Fruit fly (Drosophila melanogaster) whole organism, embryonic: ENCODE measurements around the gene CG32301.

ENCODE experiments used
- CG10274 ChIP-seq: fragments of 200-800 bp; sonication (Bioruptor generic); optimal IDR thresholded peaks from 3 replicates; lab custom pipeline; 2017; ENCODE audit warnings: missing biosample characterization, mild to moderate bottlenecking, missing genetic modification characterization
- CG12299 ChIP-seq: fragments of 200-800 bp; sonication (Bioruptor generic); optimal IDR thresholded peaks from 2 replicates; lab custom pipeline; 2018; ENCODE audit warnings: missing biosample characterization, mild to moderate bottlenecking, missing genetic modification characterization
- CG12659 ChIP-seq: fragments of 200-800 bp; sonication (Bioruptor generic); optimal IDR thresholded peaks from 3 replicates; lab custom pipeline; 2017; ENCODE audit warnings: mild to moderate bottlenecking, missing biosample characterization, missing genetic modification reagents, missing genetic modification characterization
- CG12942 ChIP-seq: fragments of 200-800 bp; sonication (Bioruptor generic); optimal IDR thresholded peaks from 3 replicates; lab custom pipeline; 2016; ENCODE audit warnings: missing biosample characterization, missing genetic modification characterization
- CG13296 ChIP-seq: fragments of 200-800 bp; sonication (Bioruptor generic); optimal IDR thresholded peaks from 3 replicates; lab custom pipeline; 2018; ENCODE audit warnings: missing biosample characterization, mild to moderate bottlenecking, missing genetic modification characterization
- CG14014 ChIP-seq: fragments of 200-800 bp; sonication (Bioruptor generic); IDR thresholded peaks from 2 replicates; pipeline ENCODE4 v1.3.6; 2022; ENCODE audit warnings: missing biosample characterization, missing genetic modification characterization
- CG1647 ChIP-seq: fragments of 200-800 bp; sonication (Bioruptor generic); optimal IDR thresholded peaks from 3 replicates; lab custom pipeline; 2016; ENCODE audit warnings: missing biosample characterization, missing genetic modification characterization
- CG16863 ChIP-seq: fragments of 200-800 bp; sonication (Bioruptor generic); optimal IDR thresholded peaks from 3 replicates; lab custom pipeline; 2016; ENCODE audit warnings: missing biosample characterization, missing genetic modification characterization
- CG17802 ChIP-seq: fragments of 200-800 bp; sonication (Bioruptor generic); optimal IDR thresholded peaks from 2 replicates; lab custom pipeline; 2018; ENCODE audit warnings: missing biosample characterization, mild to moderate bottlenecking, missing genetic modification characterization, moderate library complexity
- CG30431 ChIP-seq: fragments of 200-800 bp; sonication (Bioruptor generic); optimal IDR thresholded peaks from 2 replicates; lab custom pipeline; 2017; ENCODE audit warnings: missing biosample characterization, missing genetic modification characterization
- CG31441 ChIP-seq: fragments of 200-800 bp; sonication (Bioruptor generic); IDR thresholded peaks from 2 replicates; pipeline ENCODE4 v1.3.6; 2022; ENCODE audit warnings: missing biosample characterization, missing genetic modification characterization
- CG34376 ChIP-seq: fragments of 200-800 bp; sonication (Bioruptor generic); optimal IDR thresholded peaks from 2 replicates; lab custom pipeline; 2018; ENCODE audit warnings: missing biosample characterization, mild to moderate bottlenecking, missing genetic modification characterization
- CG4404 ChIP-seq: fragments of 200-800 bp; sonication (Bioruptor generic); IDR thresholded peaks from 2 replicates; pipeline ENCODE4 v1.3.6; 2022; ENCODE audit warnings: missing biosample characterization, missing genetic modification characterization
- CG4730 ChIP-seq: fragments of 200-800 bp; sonication (Bioruptor generic); IDR thresholded peaks from 2 replicates; pipeline ENCODE4 v1.3.6; 2022; ENCODE audit warnings: missing biosample characterization, missing genetic modification characterization
- CG6791 ChIP-seq: fragments of 200-800 bp; sonication (Bioruptor generic); IDR thresholded peaks from 3 replicates; pipeline ENCODE4 v1.3.6; 2022; ENCODE audit warnings: missing biosample characterization, missing genetic modification characterization; ENCODE audit not compliant: partially characterized antibody
- CG7556 ChIP-seq: fragments of 200-800 bp; sonication (Bioruptor generic); optimal IDR thresholded peaks from 2 replicates; lab custom pipeline; 2017; ENCODE audit warnings: missing biosample characterization, mild to moderate bottlenecking, missing genetic modification characterization
- CG9797 ChIP-seq: fragments of 200-800 bp; sonication (Bioruptor generic); optimal IDR thresholded peaks from 3 replicates; lab custom pipeline; 2018; ENCODE audit warnings: missing biosample characterization, mild to moderate bottlenecking, missing genetic modification characterization
- CTCF ChIP-seq: fragments of 200-800 bp; sonication (Bioruptor generic); optimal IDR thresholded peaks from 2 replicates; lab custom pipeline; 2017; ENCODE audit warnings: missing biosample characterization, mild to moderate bottlenecking, missing genetic modification characterization, moderate library complexity
- ERR ChIP-seq: fragments of 200-800 bp; sonication (Bioruptor generic); optimal IDR thresholded peaks from 2 replicates; lab custom pipeline; 2016; ENCODE audit warnings: missing biosample characterization, missing genetic modification characterization
- Fer3 ChIP-seq: fragments of 200-800 bp; sonication (Bioruptor generic); optimal IDR thresholded peaks from 2 replicates; lab custom pipeline; 2018; ENCODE audit warnings: missing biosample characterization, mild to moderate bottlenecking, missing genetic modification characterization, moderate library complexity
- GATAe ChIP-seq: fragments of 200-800 bp; sonication (Bioruptor generic); conservative IDR thresholded peaks from 2 replicates; pipeline ENCODE4 v1.3.6; 2022; ENCODE audit warnings: missing biosample characterization, missing genetic modification characterization
- HHEX ChIP-seq: fragments of 200-800 bp; sonication (Bioruptor generic); optimal IDR thresholded peaks from 3 replicates; lab custom pipeline; 2017; ENCODE audit warnings: missing biosample characterization, mild to moderate bottlenecking, missing genetic modification characterization, missing genetic modification reagents
- HmgD ChIP-seq: fragments of 200-800 bp; sonication (Bioruptor generic); optimal IDR thresholded peaks from 3 replicates; lab custom pipeline; 2016; ENCODE audit warnings: missing biosample characterization, missing genetic modification characterization
- Lim3 ChIP-seq: fragments of 200-800 bp; sonication (Bioruptor generic); IDR thresholded peaks from 2 replicates; pipeline ENCODE4 v1.3.6; 2022; ENCODE audit warnings: missing biosample characterization, missing genetic modification characterization
- Med ChIP-seq: fragments of 200-800 bp; sonication (Bioruptor generic); peaks from one replicate; lab custom pipeline; 2016; ENCODE audit warnings: missing biosample characterization, missing genetic modification characterization, mild to moderate bottlenecking, inconsistent platforms, moderate library complexity
- NK7.1 ChIP-seq: fragments of 200-800 bp; sonication (Bioruptor generic); optimal IDR thresholded peaks from 3 replicates; lab custom pipeline; 2016; ENCODE audit warnings: missing biosample characterization, missing genetic modification characterization
- Pdp1 ChIP-seq, 2 experiments: fragments of 200-800 bp; sonication (Bioruptor generic); optimal IDR thresholded peaks; 3 replicates each; lab custom pipeline; 2016; ENCODE audit warnings: missing biosample characterization in 2 of 2, missing genetic modification characterization in 2 of 2, mild to moderate bottlenecking in 1 of 2, moderate library complexity in 1 of 2
- Side ChIP-seq: fragments of 200-800 bp; sonication (Bioruptor generic); optimal IDR thresholded peaks from 2 replicates; lab custom pipeline; 2016; ENCODE audit warnings: missing biosample characterization, missing genetic modification characterization
- Xrp1 ChIP-seq: fragments of 200-800 bp; sonication (Bioruptor generic); IDR thresholded peaks from 2 replicates; pipeline ENCODE4 v1.3.6; 2022; ENCODE audit warnings: missing biosample characterization, missing genetic modification characterization
- btn ChIP-seq: fragments of 200-800 bp; sonication (Bioruptor generic); optimal IDR thresholded peaks from 2 replicates; lab custom pipeline; 2016; ENCODE audit warnings: missing biosample characterization, missing genetic modification characterization
- cas ChIP-seq: fragments of 200-800 bp; sonication (Bioruptor generic); IDR thresholded peaks from 2 replicates; pipeline ENCODE4 v1.3.6; 2022; ENCODE audit warnings: missing biosample characterization, missing genetic modification characterization
- danr ChIP-seq: fragments of 200-800 bp; sonication (Bioruptor generic); IDR thresholded peaks from 2 replicates; pipeline ENCODE4 v1.3.6; 2022; ENCODE audit warnings: missing biosample characterization, missing genetic modification characterization
- fu2 ChIP-seq: fragments of 200-800 bp; sonication (Bioruptor generic); optimal IDR thresholded peaks from 2 replicates; lab custom pipeline; 2016; ENCODE audit warnings: missing biosample characterization, missing genetic modification characterization
- gro ChIP-seq: fragments of 200-800 bp; sonication (Bioruptor generic); optimal IDR thresholded peaks from 2 replicates; lab custom pipeline; 2016; ENCODE audit warnings: missing biosample characterization, missing genetic modification characterization
- gsb ChIP-seq: fragments of 200-800 bp; sonication (Bioruptor generic); IDR thresholded peaks from 2 replicates; pipeline ENCODE4 v1.3.6; 2022; ENCODE audit warnings: missing biosample characterization, missing genetic modification characterization
- ham ChIP-seq: fragments of 200-800 bp; sonication (Bioruptor generic); IDR thresholded peaks from 2 replicates; pipeline ENCODE4 v1.3.6; 2022; ENCODE audit warnings: missing biosample characterization, missing genetic modification characterization
- insv ChIP-seq, 2 experiments: fragments of 200-800 bp; sonication (Bioruptor generic); optimal IDR thresholded peaks; 3 replicates each; lab custom pipeline; 2016 to 2018; ENCODE audit warnings: missing biosample characterization in 2 of 2, missing genetic modification characterization in 2 of 2
- inv ChIP-seq: fragments of 200-800 bp; sonication (Bioruptor generic); IDR thresholded peaks from 2 replicates; pipeline ENCODE4 v1.3.6; 2022; ENCODE audit warnings: missing biosample characterization, missing genetic modification characterization; ENCODE audit not compliant: partially characterized antibody
- luna ChIP-seq: fragments of 200-800 bp; sonication (Bioruptor generic); optimal IDR thresholded peaks from 2 replicates; lab custom pipeline; 2016; ENCODE audit warnings: missing biosample characterization, missing genetic modification characterization
- mirr ChIP-seq: fragments of 200-800 bp; sonication (Bioruptor generic); optimal IDR thresholded peaks from 3 replicates; lab custom pipeline; 2018; ENCODE audit warnings: missing biosample characterization, mild to moderate bottlenecking, missing genetic modification characterization
- row ChIP-seq: fragments of 200-800 bp; sonication (Bioruptor generic); IDR thresholded peaks from 3 replicates; pipeline ENCODE4 v1.3.6; 2022; ENCODE audit warnings: missing biosample characterization, missing genetic modification characterization
- run ChIP-seq: fragments of 200-800 bp; sonication (Bioruptor generic); optimal IDR thresholded peaks from 3 replicates; lab custom pipeline; 2018; ENCODE audit warnings: missing biosample characterization, mild to moderate bottlenecking, missing genetic modification characterization
- sc ChIP-seq, 3 experiments: fragments of >200 bp in 2 of 3; fragments of 200-800 bp in 1 of 3; sonication (Bioruptor generic) in 1 of 3; optimal IDR thresholded peaks; 2 replicates in 2 of 3; 3 replicates in 1 of 3; lab custom pipeline; 2017; ENCODE audit warnings: mild to moderate bottlenecking in 1 of 3, missing biosample characterization in 1 of 3, missing genetic modification characterization in 1 of 3, missing genetic modification reagents in 1 of 3
- shn ChIP-seq: fragments of 200-800 bp; sonication (Bioruptor generic); optimal IDR thresholded peaks from 3 replicates; lab custom pipeline; 2016; ENCODE audit warnings: missing biosample characterization, missing genetic modification characterization
- slp2 ChIP-seq: fragments of 200-800 bp; sonication (Bioruptor generic); optimal IDR thresholded peaks from 2 replicates; lab custom pipeline; 2016; ENCODE audit warnings: missing biosample characterization, missing genetic modification characterization
- stwl ChIP-seq: fragments of 200-800 bp; sonication (Bioruptor generic); optimal IDR thresholded peaks from 3 replicates; lab custom pipeline; 2018; ENCODE audit warnings: missing biosample characterization, mild to moderate bottlenecking, missing genetic modification characterization, moderate library complexity
- tgo ChIP-seq: fragments of 200-800 bp; sonication (Bioruptor generic); IDR thresholded peaks from 3 replicates; pipeline ENCODE4 v1.3.6; 2022; ENCODE audit warnings: missing biosample characterization, missing genetic modification characterization
- twi ChIP-seq: fragments of 200-800 bp; optimal IDR thresholded peaks from 2 replicates; lab custom pipeline; 2019; ENCODE audit warnings: missing biosample characterization, mild to moderate bottlenecking, missing genetic modification characterization, moderate library complexity
- tx ChIP-seq: fragments of 200-800 bp; sonication (Bioruptor generic); optimal IDR thresholded peaks from 2 replicates; lab custom pipeline; 2016; ENCODE audit warnings: missing biosample characterization, missing genetic modification characterization
- unpg ChIP-seq: fragments of 200-800 bp; sonication (Bioruptor generic); optimal IDR thresholded peaks from 3 replicates; lab custom pipeline; 2018; ENCODE audit warnings: missing biosample characterization, mild to moderate bottlenecking, missing genetic modification characterization, moderate library complexity
- wor ChIP-seq: fragments of 200-800 bp; sonication (Bioruptor generic); IDR thresholded peaks from 2 replicates; pipeline ENCODE4 v1.3.6; 2022; ENCODE audit warnings: missing biosample characterization, missing genetic modification characterization

CG32301 gene

dm6 chr3L:2262515-2262944, 18.3 kb downstream of the CG32301 start, which contains the start of the genes oxt and CG13807 (continued):
- TF ChIP-seq CG10274 (GFP tag; lab: Kevin White, UChicago) (peak; percentile 42), Med (GFP tag; lab: Kevin White, UChicago) (peak; percentile 89), stwl (tag; lab: Kevin White, UChicago) (peak; percentile 86), Fer3 (tag; lab: Kevin White, UChicago) (peak; percentile 87), CG4404 (peak; percentile 82), Lim3 (GFP tag; lab: Robert Waterston, UW) (peak; percentile 42; the same call in 1 of the 2 replicates), CG7556 (GFP tag; lab: Kevin White, UChicago) (peak; percentile 82), CG12299 (peak; percentile 82), cas (GFP tag; lab: Robert Waterston, UW) (peak; percentile 49; the same call in 1 of the 2 replicates), Pdp1 (GFP tag; optimal IDR thresholded peaks at IDR 0.05; lab: Kevin White, UChicago) (peak; percentile 64 to 77), CG12659 (GFP tag; lab: Kevin White, UChicago) (peak; percentile 92), run (tag; lab: Kevin White, UChicago) (peak; percentile 32), luna (GFP tag; lab: Kevin White, UChicago) (no peak), CTCF (peak; percentile 23), fu2 (GFP tag; lab: Kevin White, UChicago) (no peak), sc (optimal IDR thresholded peaks at IDR 0.05; lab: Kevin White, UChicago) (no peak), sc (GFP tag; optimal IDR thresholded peaks at IDR 0.05; lab: Kevin White, UChicago) (peak; percentile 76), row (GFP tag; lab: Robert Waterston, UW) (peak; percentile 97), CG16863 (GFP tag; lab: Kevin White, UChicago) (peak; percentile 13), mirr (GFP tag; lab: Kevin White, UChicago) (peak; percentile 58), gro (peak; percentile 77), CG14014 (GFP tag; lab: Robert Waterston, UW) (peak; percentile 87), HmgD (GFP tag; lab: Kevin White, UChicago) (no peak), inv (GFP tag; lab: Robert Waterston, UW) (0 out of 2 replicates have a peak, but pooled peaks have one; percentile 12), wor (GFP tag; lab: Robert Waterston, UW) (peak; percentile 79), tgo (GFP tag; lab: Robert Waterston, UW) (peak; percentile 89), Xrp1 (GFP tag; lab: Robert Waterston, UW) (peak; percentile 93), ERR (GFP tag; lab: Kevin White, UChicago) (no peak), CG1647 (GFP tag; lab: Kevin White, UChicago) (peak; percentile 67), unpg (GFP tag; lab: Kevin White, UChicago) (peak; percentile 91), CG34376 (GFP tag; lab: Kevin White, UChicago) (peak; percentile 65), danr (GFP tag; lab: Robert Waterston, UW) (peak; percentile 49), CG30431 (GFP tag; lab: Kevin White, UChicago) (peak; percentile 79), CG13296 (GFP tag; lab: Kevin White, UChicago) (peak; percentile 81), CG31441 (GFP tag; lab: Robert Waterston, UW) (peak; percentile 100), CG17802 (tag; lab: Kevin White, UChicago) (peak; percentile 70), CG4730 (peak; percentile 80), NK7.1 (GFP tag; lab: Kevin White, UChicago) (no peak), HHEX (GFP tag; lab: Kevin White, UChicago) (peak; percentile 87), Side (GFP tag; lab: Kevin White, UChicago) (peak; percentile 47), shn (GFP tag; lab: Kevin White, UChicago) (no peak), gsb (GFP tag; lab: Robert Waterston, UW) (peak; percentile 82), tx (GFP tag; lab: Kevin White, UChicago) (peak; percentile 23), btn (no peak), insv (GFP tag; optimal IDR thresholded peaks at IDR 0.05; lab: Kevin White, UChicago) (peak in 1 of 2 experiments; percentile 44), slp2 (peak; percentile 42), GATAe (GFP tag; lab: Robert Waterston, UW) (no peak; the same call in 1 of the 2 replicates), ham (GFP tag; lab: Robert Waterston, UW) (peak; percentile 53; the same call in 1 of the 2 replicates), CG9797 (peak; percentile 74), CG6791 (GFP tag; lab: Robert Waterston, UW) (no peak), twi (tag; lab: Kevin White, UChicago) (peak; percentile 88), CG12942 (peak; percentile 83)
